Fruit fly (Drosophila melanogaster) whole organism, embryonic: ENCODE data around the gene Prm.

Experiments
- Abd-B ChIP-seq: fragments of 200-800 bp; sonication (Bioruptor generic); optimal IDR thresholded peaks from 2 replicates; lab custom pipeline; 2018; ENCODE audit warnings: missing biosample characterization, mild to moderate bottlenecking, missing genetic modification characterization, moderate library complexity
- CG10209 ChIP-seq: fragments of 200-800 bp; sonication (Bioruptor generic); optimal IDR thresholded peaks from 3 replicates; lab custom pipeline; 2017; ENCODE audit warnings: missing biosample characterization, mild to moderate bottlenecking, missing genetic modification characterization, missing genetic modification reagents
- CG11398 ChIP-seq: fragments of 200-800 bp; sonication (Bioruptor generic); optimal IDR thresholded peaks from 2 replicates; lab custom pipeline; 2016; ENCODE audit warnings: missing biosample characterization, missing genetic modification characterization
- CG11456 ChIP-seq: fragments of 200-800 bp; sonication (Bioruptor generic); IDR thresholded peaks from 3 replicates; pipeline ENCODE4 v1.3.6; 2022; ENCODE audit warnings: missing biosample characterization, missing genetic modification characterization
- CG12104 ChIP-seq: fragments of 200-800 bp; sonication (Bioruptor generic); optimal IDR thresholded peaks from 3 replicates; lab custom pipeline; 2016; ENCODE audit warnings: missing biosample characterization, missing genetic modification characterization
- CG12769 ChIP-seq: fragments of 200-800 bp; sonication (Bioruptor generic); optimal IDR thresholded peaks from 2 replicates; lab custom pipeline; 2019; ENCODE audit warnings: missing biosample characterization, mild to moderate bottlenecking, missing genetic modification characterization, moderate library complexity
- CG16815 ChIP-seq: fragments of 200-800 bp; sonication (Bioruptor generic); optimal IDR thresholded peaks from 3 replicates; lab custom pipeline; 2017; ENCODE audit warnings: missing biosample characterization, mild to moderate bottlenecking, missing genetic modification characterization
- CG17361 ChIP-seq: fragments of 200-800 bp; sonication (Bioruptor generic); IDR thresholded peaks from 3 replicates; pipeline ENCODE4 v1.3.6; 2022; ENCODE audit warnings: missing biosample characterization, missing genetic modification characterization
- CG2202 ChIP-seq: fragments of 200-800 bp; sonication (Bioruptor generic); optimal IDR thresholded peaks from 2 replicates; lab custom pipeline; 2018; ENCODE audit warnings: missing biosample characterization, mild to moderate bottlenecking, missing genetic modification characterization
- CG5180 ChIP-seq: fragments of 200-800 bp; sonication (Bioruptor generic); optimal IDR thresholded peaks from 3 replicates; lab custom pipeline; 2017; ENCODE audit warnings: missing biosample characterization, missing genetic modification characterization, mild to moderate bottlenecking, moderate library complexity, missing genetic modification reagents
- CG6683 ChIP-seq: fragments of 200-800 bp; sonication (Bioruptor generic); optimal IDR thresholded peaks from 2 replicates; lab custom pipeline; 2017; ENCODE audit warnings: missing biosample characterization, mild to moderate bottlenecking, missing genetic modification characterization, missing genetic modification reagents
- CG6765 ChIP-seq: fragments of 200-800 bp; sonication (Bioruptor generic); optimal IDR thresholded peaks from 3 replicates; lab custom pipeline; 2017; ENCODE audit warnings: missing biosample characterization, mild to moderate bottlenecking, missing genetic modification characterization
- CG7745 ChIP-seq: fragments of 200-800 bp; sonication (Bioruptor generic); optimal IDR thresholded peaks from 2 replicates; lab custom pipeline; 2018; ENCODE audit warnings: missing biosample characterization, mild to moderate bottlenecking, missing genetic modification characterization, moderate library complexity
- CG8290 ChIP-seq, 3 experiments: fragments of 200-800 bp; sonication (Bioruptor generic); optimal IDR thresholded peaks; 2 replicates each; lab custom pipeline; 2016 to 2019; ENCODE audit warnings: missing biosample characterization in 3 of 3, missing genetic modification characterization in 3 of 3, mild to moderate bottlenecking in 2 of 3, moderate library complexity in 1 of 3
- CG8388 ChIP-seq: fragments of 200-800 bp; sonication (Bioruptor generic); optimal IDR thresholded peaks from 2 replicates; lab custom pipeline; 2019; ENCODE audit warnings: missing biosample characterization, mild to moderate bottlenecking, missing genetic modification characterization, moderate library complexity
- CG9437 ChIP-seq: fragments of 200-800 bp; sonication (Bioruptor generic); optimal IDR thresholded peaks from 2 replicates; lab custom pipeline; 2018; ENCODE audit warnings: missing biosample characterization, mild to moderate bottlenecking, missing genetic modification characterization
- Chrac-16 ChIP-seq: fragments of 200-800 bp; sonication (Bioruptor generic); optimal IDR thresholded peaks from 3 replicates; lab custom pipeline; 2016; ENCODE audit warnings: missing biosample characterization, missing genetic modification characterization
- Deaf1 ChIP-seq: fragments of 200-800 bp; optimal IDR thresholded peaks from 3 replicates; lab custom pipeline; 2019; ENCODE audit warnings: missing biosample characterization, mild to moderate bottlenecking, missing genetic modification characterization, moderate library complexity
- Fer3 ChIP-seq: fragments of 200-800 bp; sonication (Bioruptor generic); optimal IDR thresholded peaks from 2 replicates; lab custom pipeline; 2018; ENCODE audit warnings: missing biosample characterization, mild to moderate bottlenecking, missing genetic modification characterization, moderate library complexity
- HmgZ ChIP-seq: fragments of 200-800 bp; sonication (Bioruptor generic); optimal IDR thresholded peaks from 2 replicates; lab custom pipeline; 2018; ENCODE audit warnings: missing biosample characterization, mild to moderate bottlenecking, missing genetic modification characterization
- Med ChIP-seq: fragments of 200-800 bp; sonication (Bioruptor generic); peaks from one replicate; lab custom pipeline; 2016; ENCODE audit warnings: missing biosample characterization, missing genetic modification characterization, mild to moderate bottlenecking, inconsistent platforms, moderate library complexity
- NFAT ChIP-seq: fragments of 200-800 bp; sonication (Bioruptor generic); IDR thresholded peaks from 2 replicates; pipeline ENCODE4 v1.3.6; 2022; ENCODE audit warnings: missing biosample characterization, missing genetic modification characterization
- Ravus ChIP-seq: fragments of 200-800 bp; sonication (Bioruptor generic); IDR thresholded peaks from 2 replicates; pipeline ENCODE4 v1.3.6; 2022; ENCODE audit warnings: missing biosample characterization, missing genetic modification characterization
- Rfx ChIP-seq: fragments of 200-800 bp; sonication (Bioruptor generic); IDR thresholded peaks from 2 replicates; pipeline ENCODE4 v1.3.6; 2022; ENCODE audit warnings: missing biosample characterization, missing genetic modification characterization
- Usf ChIP-seq: fragments of 200-800 bp; sonication (Bioruptor generic); optimal IDR thresholded peaks from 2 replicates; lab custom pipeline; 2017; ENCODE audit warnings: missing genotype, missing biosample characterization, missing genetic modification characterization
- Xbp1 ChIP-seq: fragments of 200-800 bp; sonication (Bioruptor generic); optimal IDR thresholded peaks from 3 replicates; lab custom pipeline; 2016; ENCODE audit warnings: missing biosample characterization, mild to moderate bottlenecking, missing genetic modification characterization
- amos ChIP-seq: fragments of 200-800 bp; sonication (Bioruptor generic); IDR thresholded peaks from 2 replicates; pipeline ENCODE4 v1.3.6; 2022; ENCODE audit warnings: missing biosample characterization, missing genetic modification characterization; ENCODE audit not compliant: partially characterized antibody
- ap ChIP-seq: fragments of 200-800 bp; sonication (Bioruptor generic); IDR thresholded peaks from 2 replicates; pipeline ENCODE4 v1.3.6; 2022; ENCODE audit warnings: missing biosample characterization, missing genetic modification characterization
- bbx ChIP-seq: fragments of 200-800 bp; sonication (Bioruptor generic); IDR thresholded peaks from 2 replicates; pipeline ENCODE4 v1.3.6; 2022; ENCODE audit warnings: missing biosample characterization, missing genetic modification characterization; ENCODE audit not compliant: partially characterized antibody
- bcd ChIP-seq: fragments of 200-800 bp; sonication (Bioruptor generic); optimal IDR thresholded peaks from 2 replicates; lab custom pipeline; 2017; ENCODE audit warnings: missing biosample characterization, mild to moderate bottlenecking, missing genetic modification characterization
- crc ChIP-seq: fragments of 200-800 bp; sonication (Bioruptor generic); optimal IDR thresholded peaks from 2 replicates; lab custom pipeline; 2016; ENCODE audit warnings: missing biosample characterization, missing genetic modification characterization
- cwo ChIP-seq: fragments of 200-800 bp; sonication (Bioruptor generic); optimal IDR thresholded peaks from 3 replicates; lab custom pipeline; 2017; ENCODE audit warnings: missing biosample characterization, missing genetic modification characterization, mild to moderate bottlenecking, moderate library complexity, missing genetic modification reagents
- dpn ChIP-seq, 2 experiments: fragments of 200-800 bp; sonication (Bioruptor generic); optimal IDR thresholded peaks; 3 replicates each; lab custom pipeline; 2016; ENCODE audit warnings: missing biosample characterization in 2 of 2, missing genetic modification characterization in 2 of 2
- en ChIP-seq: fragments of 200-800 bp; sonication (Bioruptor generic); optimal IDR thresholded peaks from 2 replicates; lab custom pipeline; 2016; ENCODE audit warnings: missing biosample characterization, missing genetic modification characterization
- hbn ChIP-seq: fragments of 200-800 bp; sonication (Bioruptor generic); IDR thresholded peaks from 2 replicates; pipeline ENCODE4 v1.3.6; 2022; ENCODE audit warnings: missing biosample characterization, missing genetic modification characterization; ENCODE audit not compliant: partially characterized antibody
- kay ChIP-seq: fragments of 200-800 bp; sonication (Bioruptor generic); optimal IDR thresholded peaks from 2 replicates; lab custom pipeline; 2016; ENCODE audit warnings: missing biosample characterization, missing genetic modification characterization
- nerfin-1 ChIP-seq: fragments of 200-800 bp; sonication (Bioruptor generic); optimal IDR thresholded peaks from 3 replicates; lab custom pipeline; 2019; ENCODE audit warnings: missing biosample characterization, mild to moderate bottlenecking, missing genetic modification characterization, moderate library complexity
- nmo ChIP-seq: fragments of 200-800 bp; sonication (Bioruptor generic); optimal IDR thresholded peaks from 2 replicates; lab custom pipeline; 2018; ENCODE audit warnings: missing biosample characterization, mild to moderate bottlenecking, missing genetic modification characterization, moderate library complexity
- onecut ChIP-seq: fragments of 200-800 bp; sonication (Bioruptor generic); IDR thresholded peaks from 2 replicates; pipeline ENCODE4 v1.3.6; 2022; ENCODE audit warnings: missing biosample characterization, missing genetic modification characterization
- row ChIP-seq: fragments of 200-800 bp; sonication (Bioruptor generic); IDR thresholded peaks from 3 replicates; pipeline ENCODE4 v1.3.6; 2022; ENCODE audit warnings: missing biosample characterization, missing genetic modification characterization
- sim ChIP-seq: fragments of 200-800 bp; sonication (Bioruptor generic); IDR thresholded peaks from 2 replicates; pipeline ENCODE4 v1.3.6; 2022; ENCODE audit warnings: missing biosample characterization, missing genetic modification characterization
- slbo ChIP-seq: fragments of 200-800 bp; sonication (Bioruptor generic); IDR thresholded peaks from 2 replicates; pipeline ENCODE4 v1.3.6; 2022; ENCODE audit warnings: missing biosample characterization, missing genetic modification characterization
- tgo ChIP-seq: fragments of 200-800 bp; sonication (Bioruptor generic); IDR thresholded peaks from 3 replicates; pipeline ENCODE4 v1.3.6; 2022; ENCODE audit warnings: missing biosample characterization, missing genetic modification characterization
- tin ChIP-seq: fragments of 200-800 bp; sonication (Bioruptor generic); optimal IDR thresholded peaks from 3 replicates; lab custom pipeline; 2016; ENCODE audit warnings: missing biosample characterization, missing genetic modification characterization
- vfl ChIP-seq: fragments of 200-800 bp; sonication (Bioruptor generic); optimal IDR thresholded peaks from 2 replicates; lab custom pipeline; 2016; ENCODE audit warnings: missing biosample characterization, missing genetic modification characterization
- zen2 ChIP-seq: fragments of 200-800 bp; sonication (Bioruptor generic); IDR thresholded peaks from 3 replicates; pipeline ENCODE4 v1.3.6; 2022; ENCODE audit warnings: missing biosample characterization, missing genetic modification characterization; ENCODE audit not compliant: partially characterized antibody

The Prm gene

dm6 chr3L:8691891-8692874, 52.9 kb downstream of the Prm start (continued):
- TF ChIP-seq tin (GFP tag; lab: Kevin White, UChicago) (peak; percentile 12), CG11456 (GFP tag; lab: Robert Waterston, UW) (peak; percentile 59; the same call in 1 of the 3 replicates), vfl (GFP tag; lab: Kevin White, UChicago) (no peak), Abd-B (GFP tag; lab: Kevin White, UChicago) (peak; percentile 30), CG10209 (GFP tag; lab: Kevin White, UChicago) (peak; percentile 66), slbo (GFP tag; lab: Robert Waterston, UW) (peak; percentile 31; the same call in 1 of the 2 replicates), CG2202 (no peak), CG6765 (GFP tag; lab: Kevin White, UChicago) (no peak), ap (GFP tag; lab: Robert Waterston, UW) (no peak), CG5180 (GFP tag; lab: Kevin White, UChicago) (peak; percentile 15), Chrac-16 (peak; percentile 29), Med (peak; percentile 91), CG7745 (peak; percentile 16), CG6683 (peak; percentile 6), en (GFP tag; lab: Kevin White, UChicago) (no peak), sim (GFP tag; lab: Robert Waterston, UW) (0 out of 2 replicates have a peak, but pooled peaks have one; percentile 11), CG8290 (GFP tag; optimal IDR thresholded peaks at IDR 0.05; lab: Kevin White, UChicago) (no peak), CG8290 (tag; optimal IDR thresholded peaks at IDR 0.05; lab: Kevin White, UChicago) (peak in 1 of 2 experiments; percentile 52), nerfin-1 (peak; percentile 18), kay (GFP tag; lab: Kevin White, UChicago) (peak; percentile 23), CG11398 (GFP tag; lab: Kevin White, UChicago) (no peak), CG16815 (GFP tag; lab: Kevin White, UChicago) (peak; percentile 32), HmgZ (tag; lab: Kevin White, UChicago) (peak; percentile 15), zen2 (GFP tag; lab: Robert Waterston, UW) (0 out of 3 replicates have a peak, but pooled peaks have one; percentile 27), Rfx (GFP tag; lab: Robert Waterston, UW) (peak; percentile 11; the same call in 1 of the 2 replicates), amos (GFP tag; lab: Robert Waterston, UW) (no peak), row (GFP tag; lab: Robert Waterston, UW) (peak; percentile 65), nmo (GFP tag; lab: Kevin White, UChicago) (peak; percentile 71), CG12769 (tag; lab: Kevin White, UChicago) (peak; percentile 88), CG8388 (GFP tag; lab: Kevin White, UChicago) (peak; percentile 31), Fer3 (tag; lab: Kevin White, UChicago) (no peak), CG9437 (GFP tag; lab: Kevin White, UChicago) (peak; percentile 76), hbn (GFP tag; lab: Robert Waterston, UW) (no peak), dpn (GFP tag; optimal IDR thresholded peaks at IDR 0.05; lab: Kevin White, UChicago) (peak in 1 of 2 experiments; percentile 45), Usf (GFP tag; lab: Kevin White, UChicago) (peak; percentile 36), CG12104 (peak; percentile 43), tgo (GFP tag; lab: Robert Waterston, UW) (peak; percentile 28; the same call in 2 of the 3 replicates), bbx (peak; percentile 50; the same call in 1 of the 2 replicates), Ravus (GFP tag; lab: Robert Waterston, UW) (no peak), crc (GFP tag; lab: Kevin White, UChicago) (peak; percentile 9), bcd (GFP tag; lab: Kevin White, UChicago) (peak; percentile 58), onecut (0 out of 2 replicates have a peak, but pooled peaks have one; percentile 18), cwo (GFP tag; lab: Kevin White, UChicago) (peak; percentile 93), NFAT (GFP tag; lab: Robert Waterston, UW) (0 out of 2 replicates have a peak, but pooled peaks have one; percentile 33), CG17361 (peak; percentile 93), Deaf1 (peak; percentile 82), Xbp1 (GFP tag; lab: Kevin White, UChicago) (peak; percentile 42)
